Fruit fly (Drosophila melanogaster) whole organism, embryonic: ENCODE measurements around the gene GstZ1.
A peak's percentile ranks its signal among the peaks of the same experiment; 100 is the strongest.

Source experiments
- BtbVII ChIP-seq: fragments of 200-800 bp; sonication (Bioruptor generic); optimal IDR thresholded peaks from 3 replicates; lab custom pipeline; 2017; ENCODE audit warnings: missing biosample characterization, mild to moderate bottlenecking, missing genetic modification characterization
- CG10321 ChIP-seq: fragments of 200-800 bp; sonication (Bioruptor generic); IDR thresholded peaks from 2 replicates; pipeline ENCODE4 v1.3.6; 2022; ENCODE audit warnings: missing biosample characterization, missing genetic modification characterization
- CG10543 ChIP-seq: fragments of 200-800 bp; sonication (Bioruptor generic); optimal IDR thresholded peaks from 3 replicates; lab custom pipeline; 2017; ENCODE audit warnings: missing biosample characterization, mild to moderate bottlenecking, missing genetic modification characterization, moderate library complexity
- CG11504 ChIP-seq: fragments of 200-800 bp; sonication (Bioruptor generic); optimal IDR thresholded peaks from 3 replicates; lab custom pipeline; 2019; ENCODE audit warnings: missing biosample characterization, mild to moderate bottlenecking, missing genetic modification characterization, moderate library complexity
- CG12071 ChIP-seq: fragments of 200-800 bp; sonication (Bioruptor generic); optimal IDR thresholded peaks from 3 replicates; lab custom pipeline; 2018; ENCODE audit warnings: missing biosample characterization, mild to moderate bottlenecking, missing genetic modification characterization
- CG12659 ChIP-seq: fragments of 200-800 bp; sonication (Bioruptor generic); optimal IDR thresholded peaks from 3 replicates; lab custom pipeline; 2017; ENCODE audit warnings: mild to moderate bottlenecking, missing biosample characterization, missing genetic modification reagents, missing genetic modification characterization
- CG13296 ChIP-seq: fragments of 200-800 bp; sonication (Bioruptor generic); optimal IDR thresholded peaks from 3 replicates; lab custom pipeline; 2018; ENCODE audit warnings: missing biosample characterization, mild to moderate bottlenecking, missing genetic modification characterization
- CG15514 ChIP-seq: fragments of 200-800 bp; sonication (Bioruptor generic); optimal IDR thresholded peaks from 3 replicates; lab custom pipeline; 2017; ENCODE audit warnings: missing biosample characterization, missing genetic modification characterization, mild to moderate bottlenecking, moderate library complexity, missing genetic modification reagents
- CG15696 ChIP-seq: fragments of 200-800 bp; sonication (Bioruptor generic); optimal IDR thresholded peaks from 2 replicates; lab custom pipeline; 2019; ENCODE audit warnings: missing biosample characterization, mild to moderate bottlenecking, missing genetic modification characterization, moderate library complexity
- CG1603 ChIP-seq: fragments of 200-800 bp; sonication (Bioruptor generic); optimal IDR thresholded peaks from 2 replicates; lab custom pipeline; 2019; ENCODE audit warnings: missing biosample characterization, mild to moderate bottlenecking, missing genetic modification characterization, moderate library complexity
- CG16813 ChIP-seq: fragments of 200-800 bp; sonication (Bioruptor generic); IDR thresholded peaks from 3 replicates; pipeline ENCODE4 v1.3.6; 2022; ENCODE audit warnings: missing biosample characterization, missing genetic modification characterization; ENCODE audit not compliant: partially characterized antibody
- CG17385 ChIP-seq: fragments of 200-800 bp; sonication (Bioruptor generic); optimal IDR thresholded peaks from 3 replicates; lab custom pipeline; 2018; ENCODE audit warnings: missing biosample characterization, mild to moderate bottlenecking, missing genetic modification characterization
- CG17912 ChIP-seq: fragments of 200-800 bp; sonication (Bioruptor generic); optimal IDR thresholded peaks from 2 replicates; lab custom pipeline; 2018; ENCODE audit warnings: missing biosample characterization, mild to moderate bottlenecking, missing genetic modification characterization
- CG18599 ChIP-seq: fragments of 200-800 bp; sonication (Bioruptor generic); optimal IDR thresholded peaks from 3 replicates; lab custom pipeline; 2017; ENCODE audit warnings: missing biosample characterization, missing genetic modification characterization, mild to moderate bottlenecking, moderate library complexity, missing genetic modification reagents
- CG32532 ChIP-seq: fragments of 200-800 bp; sonication (Bioruptor generic); IDR thresholded peaks from 2 replicates; pipeline ENCODE4 v1.3.6; 2022; ENCODE audit warnings: missing biosample characterization, missing genetic modification characterization
- CG4282 ChIP-seq: fragments of 200-800 bp; sonication (Bioruptor generic); optimal IDR thresholded peaks from 2 replicates; lab custom pipeline; 2016; ENCODE audit warnings: missing biosample characterization, missing genetic modification characterization
- CG6254 ChIP-seq: fragments of 200-800 bp; sonication (Bioruptor generic); optimal IDR thresholded peaks from 3 replicates; lab custom pipeline; 2017; ENCODE audit warnings: mild to moderate bottlenecking, missing biosample characterization, missing genetic modification reagents, missing genetic modification characterization
- CG8281 ChIP-seq: fragments of 200-800 bp; sonication (Bioruptor generic); optimal IDR thresholded peaks from 2 replicates; lab custom pipeline; 2018; ENCODE audit warnings: missing biosample characterization, mild to moderate bottlenecking, missing genetic modification characterization, moderate library complexity
- CG8478 ChIP-seq: fragments of >200 bp; optimal IDR thresholded peaks from 2 replicates; lab custom pipeline; 2018
- CG8924 ChIP-seq: fragments of 200-800 bp; optimal IDR thresholded peaks from 3 replicates; lab custom pipeline; 2019; ENCODE audit warnings: missing biosample characterization, mild to moderate bottlenecking, missing genetic modification characterization, moderate library complexity
- CG9727 ChIP-seq: fragments of 200-800 bp; sonication (Bioruptor generic); optimal IDR thresholded peaks from 3 replicates; lab custom pipeline; 2017; ENCODE audit warnings: missing biosample characterization, mild to moderate bottlenecking, missing genetic modification characterization
- D19A ChIP-seq: fragments of 200-800 bp; optimal IDR thresholded peaks from 3 replicates; lab custom pipeline; 2019; ENCODE audit warnings: missing biosample characterization, mild to moderate bottlenecking, missing genetic modification characterization, moderate library complexity
- Deaf1 ChIP-seq: fragments of 200-800 bp; optimal IDR thresholded peaks from 3 replicates; lab custom pipeline; 2019; ENCODE audit warnings: missing biosample characterization, mild to moderate bottlenecking, missing genetic modification characterization, moderate library complexity
- Dip2 ChIP-seq: fragments of 200-800 bp; sonication (Bioruptor generic); IDR thresholded peaks from 2 replicates; pipeline ENCODE4 v1.3.6; 2022; ENCODE audit warnings: missing biosample characterization, missing genetic modification characterization
- Doc3 ChIP-seq: fragments of 200-800 bp; sonication (Bioruptor generic); IDR thresholded peaks from 3 replicates; pipeline ENCODE4 v1.3.6; 2022; ENCODE audit warnings: missing biosample characterization, missing genetic modification characterization; ENCODE audit not compliant: partially characterized antibody
- Dref ChIP-seq: fragments of 200-800 bp; sonication (Bioruptor generic); IDR thresholded peaks from 2 replicates; pipeline ENCODE4 v1.3.6; 2022; ENCODE audit warnings: missing biosample characterization, missing genetic modification characterization
- Ets65A ChIP-seq: fragments of 200-800 bp; sonication (Bioruptor generic); peaks from one replicate; lab custom pipeline; 2016; ENCODE audit warnings: missing biosample characterization, missing genetic modification characterization
- Fer3 ChIP-seq: fragments of 200-800 bp; sonication (Bioruptor generic); optimal IDR thresholded peaks from 2 replicates; lab custom pipeline; 2018; ENCODE audit warnings: missing biosample characterization, mild to moderate bottlenecking, missing genetic modification characterization, moderate library complexity
- HmgZ ChIP-seq: fragments of 200-800 bp; sonication (Bioruptor generic); optimal IDR thresholded peaks from 2 replicates; lab custom pipeline; 2018; ENCODE audit warnings: missing biosample characterization, mild to moderate bottlenecking, missing genetic modification characterization
- Kr ChIP-seq: fragments of 200-800 bp; sonication (Bioruptor generic); optimal IDR thresholded peaks from 2 replicates; lab custom pipeline; 2017; ENCODE audit warnings: missing biosample characterization, mild to moderate bottlenecking, missing genetic modification characterization
- Mad ChIP-seq: fragments of 200-800 bp; sonication (Bioruptor generic); optimal IDR thresholded peaks from 2 replicates; lab custom pipeline; 2016; ENCODE audit warnings: missing biosample characterization, missing genetic modification characterization
- NfI ChIP-seq: fragments of 200-800 bp; sonication (Bioruptor generic); optimal IDR thresholded peaks from 3 replicates; lab custom pipeline; 2018; ENCODE audit warnings: missing biosample characterization, mild to moderate bottlenecking, missing genetic modification characterization, moderate library complexity
- Tbp ChIP-seq: fragments of >200 bp; optimal IDR thresholded peaks from 2 replicates; lab custom pipeline; 2018; ENCODE audit warnings: missing biosample characterization, missing genetic modification characterization
- ara ChIP-seq: fragments of 200-800 bp; sonication (Bioruptor generic); IDR thresholded peaks from 2 replicates; pipeline ENCODE4 v1.3.6; 2022; ENCODE audit warnings: missing biosample characterization, missing genetic modification characterization
- cad ChIP-seq: fragments of >200 bp; optimal IDR thresholded peaks from 2 replicates; lab custom pipeline; 2017; ENCODE audit warnings: missing biosample characterization, missing genetic modification characterization
- cas ChIP-seq: fragments of 200-800 bp; sonication (Bioruptor generic); IDR thresholded peaks from 2 replicates; pipeline ENCODE4 v1.3.6; 2022; ENCODE audit warnings: missing biosample characterization, missing genetic modification characterization
- cg ChIP-seq: fragments of 200-800 bp; sonication (Bioruptor generic); optimal IDR thresholded peaks from 3 replicates; lab custom pipeline; 2019; ENCODE audit warnings: missing biosample characterization, mild to moderate bottlenecking, missing genetic modification characterization, moderate library complexity
- croc ChIP-seq: fragments of 200-800 bp; sonication (Bioruptor generic); conservative IDR thresholded peaks from 3 replicates; pipeline ENCODE4 v1.3.6; 2022; ENCODE audit warnings: missing biosample characterization, missing genetic modification characterization
- crol ChIP-seq: fragments of 200-800 bp; sonication (Bioruptor generic); IDR thresholded peaks from 2 replicates; pipeline ENCODE4 v1.3.6; 2022; ENCODE audit warnings: missing biosample characterization, missing genetic modification characterization
- dmrt11E ChIP-seq: fragments of 200-800 bp; sonication (Bioruptor generic); optimal IDR thresholded peaks from 3 replicates; lab custom pipeline; 2018; ENCODE audit warnings: missing biosample characterization, mild to moderate bottlenecking, missing genetic modification characterization, moderate library complexity
- eyg ChIP-seq: fragments of 200-800 bp; sonication (Bioruptor generic); optimal IDR thresholded peaks from 3 replicates; lab custom pipeline; 2016; ENCODE audit warnings: missing biosample characterization, missing genetic modification characterization
- fru ChIP-seq: fragments of >200 bp; optimal IDR thresholded peaks from 2 replicates; lab custom pipeline; 2017
- gce ChIP-seq: fragments of 200-800 bp; sonication (Bioruptor generic); IDR thresholded peaks from 3 replicates; pipeline ENCODE4 v1.3.6; 2022; ENCODE audit warnings: missing biosample characterization, missing genetic modification characterization
- ind ChIP-seq: fragments of 200-800 bp; sonication (Bioruptor generic); optimal IDR thresholded peaks from 3 replicates; lab custom pipeline; 2016; ENCODE audit warnings: missing biosample characterization, missing genetic modification characterization
- jigr1 ChIP-seq: fragments of 200-800 bp; sonication (Bioruptor generic); IDR thresholded peaks from 3 replicates; pipeline ENCODE4 v1.3.6; 2022; ENCODE audit warnings: missing biosample characterization, missing genetic modification characterization
- kah ChIP-seq: fragments of 200-800 bp; sonication (Bioruptor generic); optimal IDR thresholded peaks from 2 replicates; lab custom pipeline; 2018; ENCODE audit warnings: missing biosample characterization, mild to moderate bottlenecking, missing genetic modification characterization
- luna ChIP-seq: fragments of 200-800 bp; sonication (Bioruptor generic); optimal IDR thresholded peaks from 2 replicates; lab custom pipeline; 2016; ENCODE audit warnings: missing biosample characterization, missing genetic modification characterization
- maf-S ChIP-seq: fragments of 200-800 bp; sonication (Bioruptor generic); optimal IDR thresholded peaks from 2 replicates; lab custom pipeline; 2016; ENCODE audit warnings: missing biosample characterization, missing genetic modification characterization
- sens ChIP-seq: fragments of 200-800 bp; sonication (Bioruptor generic); peaks from one replicate; lab custom pipeline; 2016; ENCODE audit warnings: missing biosample characterization, missing genetic modification characterization
- ssp ChIP-seq: fragments of 200-800 bp; sonication (Bioruptor generic); IDR thresholded peaks from 2 replicates; pipeline ENCODE4 v1.3.6; 2022; ENCODE audit warnings: missing biosample characterization, missing genetic modification characterization
- tio ChIP-seq: fragments of 200-800 bp; sonication (Bioruptor generic); optimal IDR thresholded peaks from 2 replicates; lab custom pipeline; 2017; ENCODE audit warnings: missing biosample characterization, missing genetic modification characterization, inconsistent platforms

The GstZ1 gene

dm6 chr3R:9417577-9418334, 38.6 kb downstream of the GstZ1 start, which contains the start of gene ps (continued):
- TF ChIP-seq fru (lab: Kevin White, UChicago) = no peak
- TF ChIP-seq Tbp = no peak
- no peak for TF ChIP-seq ssp (GFP tag; lab: Robert Waterston, UW)
- peak; percentile 50 for TF ChIP-seq CG13296 (GFP tag; lab: Kevin White, UChicago)
- TF ChIP-seq Mad (GFP tag; lab: Kevin White, UChicago) = no peak
- TF ChIP-seq CG12659 (GFP tag; lab: Kevin White, UChicago) = peak; percentile 12
- peak; percentile 22 for TF ChIP-seq CG1603 (tag; lab: Kevin White, UChicago)
- peak; percentile 64 for TF ChIP-seq CG8281 (tag; lab: Kevin White, UChicago)
- no peak for TF ChIP-seq CG9727 (GFP tag; lab: Kevin White, UChicago)
- peak; percentile 50 for TF ChIP-seq NfI (GFP tag; lab: Kevin White, UChicago)
- TF ChIP-seq croc = no peak
- TF ChIP-seq tio (GFP tag; lab: Kevin White, UChicago) = no peak
- TF ChIP-seq D19A (tag; lab: Kevin White, UChicago) = peak; percentile 51
- TF ChIP-seq CG12071 (GFP tag; lab: Kevin White, UChicago) = peak; percentile 37
- no peak for TF ChIP-seq Dip2 (GFP tag; lab: Robert Waterston, UW)
- no peak for TF ChIP-seq Doc3
- TF ChIP-seq CG4282 = no peak
- TF ChIP-seq Dref = no peak
- no peak for TF ChIP-seq jigr1 (GFP tag; lab: Robert Waterston, UW)
- TF ChIP-seq CG10543 (GFP tag; lab: Kevin White, UChicago) = peak; percentile 77
- TF ChIP-seq eyg (GFP tag; lab: Kevin White, UChicago) = no peak
- TF ChIP-seq CG11504 (tag; lab: Kevin White, UChicago) = no peak
- TF ChIP-seq CG17912 = no peak
- no peak for TF ChIP-seq ara (GFP tag; lab: Robert Waterston, UW)
- TF ChIP-seq CG15514 = no peak
- TF ChIP-seq maf-S (GFP tag; lab: Kevin White, UChicago) = no peak
- TF ChIP-seq cas (GFP tag; lab: Robert Waterston, UW) = no peak
- no peak for TF ChIP-seq CG18599
- no peak for TF ChIP-seq Kr (GFP tag; lab: Kevin White, UChicago)
- peak; percentile 97 for TF ChIP-seq Deaf1 (tag; lab: Kevin White, UChicago)
- no peak for TF ChIP-seq CG8478 (lab: Kevin White, UChicago)
- no peak for TF ChIP-seq gce (GFP tag; lab: Robert Waterston, UW)
- TF ChIP-seq dmrt11E (tag; lab: Kevin White, UChicago) = no peak
- peak; percentile 83 for TF ChIP-seq cg
- TF ChIP-seq CG16813 (GFP tag; lab: Robert Waterston, UW) = no peak
- TF ChIP-seq Fer3 (tag; lab: Kevin White, UChicago) = peak; percentile 27
- no peak for TF ChIP-seq Ets65A (GFP tag; lab: Kevin White, UChicago)
- TF ChIP-seq CG32532 (GFP tag; lab: Robert Waterston, UW) = no peak
- no peak for TF ChIP-seq luna (GFP tag; lab: Kevin White, UChicago)
- TF ChIP-seq sens = peak; percentile 86
- TF ChIP-seq CG17385 (GFP tag; lab: Kevin White, UChicago) = peak; percentile 40
- no peak for TF ChIP-seq CG6254
- TF ChIP-seq CG15696 (tag; lab: Kevin White, UChicago) = no peak
- TF ChIP-seq CG8924 (tag; lab: Kevin White, UChicago) = peak; percentile 61
- no peak for TF ChIP-seq CG10321 (GFP tag; lab: Robert Waterston, UW)
- no peak for TF ChIP-seq crol (GFP tag; lab: Robert Waterston, UW)
- TF ChIP-seq kah (GFP tag; lab: Kevin White, UChicago) = peak; percentile 99
- peak; percentile 43 for TF ChIP-seq BtbVII (GFP tag; lab: Kevin White, UChicago)
- TF ChIP-seq ind (GFP tag; lab: Kevin White, UChicago) = no peak
- TF ChIP-seq cad (GFP tag; lab: Kevin White, UChicago) = no peak
- peak; percentile 23 for TF ChIP-seq HmgZ (tag; lab: Kevin White, UChicago)
